Worm (Caenorhabditis elegans) whole organism, L4 larva: ENCODE data around the gene leo-1.

Experiments
- F10B5.3 ChIP-seq: sonication (generic microtip); optimal IDR thresholded peaks from 2 replicates; lab custom pipeline; 2016; ENCODE audit warnings: mild to moderate bottlenecking, missing genetic modification characterization, missing compliant biosample characterization
- F26F4.8 ChIP-seq: fragments of 200-800 bp; sonication (Bioruptor generic); conservative IDR thresholded peaks from 2 replicates; pipeline ENCODE4 v1.3.6; 2022; ENCODE audit warnings: missing genetic modification characterization, missing compliant biosample characterization
- ZK337.2 ChIP-seq: fragments of 200-800 bp; sonication (Bioruptor generic); IDR thresholded peaks from 2 replicates; pipeline ENCODE4 v1.3.6; 2022; ENCODE audit warnings: missing genetic modification reagents, missing genetic modification characterization, missing compliant biosample characterization
- ZK546.5 ChIP-seq, 2 experiments: sonication (generic microtip); optimal IDR thresholded peaks; 2 replicates each; lab custom pipeline; 2017; ENCODE audit warnings: missing biosample characterization in 2 of 2, missing genetic modification characterization in 2 of 2
- aha-1 ChIP-seq: fragments of 150-350 bp; peaks from one replicate; lab custom pipeline; 2014; ENCODE audit warnings: missing biosample characterization, missing genetic modification characterization
- ama-1 ChIP-seq: fragments of 150-350 bp; optimal IDR thresholded peaks from 2 replicates; lab custom pipeline; 2014; ENCODE audit warnings: inconsistent platforms, mixed read lengths
- attf-4 ChIP-seq: sonication (generic microtip); optimal IDR thresholded peaks from 3 replicates; lab custom pipeline; 2017; ENCODE audit warnings: missing biosample characterization, missing genetic modification characterization
- ceh-20 ChIP-seq: fragments of 200-800 bp; sonication (Bioruptor generic); IDR thresholded peaks from 2 replicates; pipeline ENCODE4 v1.3.6; 2022; ENCODE audit warnings: missing genetic modification reagents, missing genetic modification characterization, missing compliant biosample characterization
- ceh-28 ChIP-seq: fragments of 150-350 bp; optimal IDR thresholded peaks from 2 replicates; lab custom pipeline; 2014; ENCODE audit warnings: missing biosample characterization, missing genetic modification reagents, missing genetic modification characterization
- ceh-44 ChIP-seq: fragments of 200-800 bp; sonication (Bioruptor generic); IDR thresholded peaks from 2 replicates; pipeline ENCODE4 v1.3.6; 2022; ENCODE audit warnings: missing genetic modification reagents, missing genetic modification characterization, missing compliant biosample characterization
- daf-16 ChIP-seq, 3 experiments: sonication (generic microtip); optimal IDR thresholded peaks; 2 replicates each; lab custom pipeline; 2016 to 2017; ENCODE audit warnings: missing genetic modification characterization in 3 of 3, missing genetic modification reagents in 3 of 3, mild to moderate bottlenecking in 2 of 3, missing compliant biosample characterization in 2 of 3, missing biosample characterization in 1 of 3, moderate library complexity in 1 of 3
- daf-19 ChIP-seq: fragments of 200-800 bp; sonication (Bioruptor generic); conservative IDR thresholded peaks from 2 replicates; pipeline ENCODE4 v1.3.6; 2022; ENCODE audit warnings: missing genetic modification characterization, missing compliant biosample characterization
- dmd-6 ChIP-seq: fragments of 200-800 bp; sonication (Bioruptor generic); IDR thresholded peaks from 2 replicates; pipeline ENCODE4 v1.3.6; 2022; ENCODE audit warnings: missing genetic modification reagents, missing genetic modification characterization, missing compliant biosample characterization
- dpl-1 ChIP-seq: fragments of 150-350 bp; optimal IDR thresholded peaks from 2 replicates; lab custom pipeline; 2014; ENCODE audit warnings: missing biosample characterization, missing genetic modification reagents, missing genetic modification characterization
- dve-1 ChIP-seq: sonication (generic microtip); optimal IDR thresholded peaks from 2 replicates; lab custom pipeline; 2017; ENCODE audit warnings: antibody characterized with exemption, mild to moderate bottlenecking, missing genetic modification characterization, missing compliant biosample characterization; ENCODE audit not compliant: insufficient read depth
- egl-43 ChIP-seq: fragments of 200-800 bp; sonication (Bioruptor generic); IDR thresholded peaks from 2 replicates; pipeline ENCODE4 v1.3.6; 2022; ENCODE audit warnings: missing genetic modification reagents, missing genetic modification characterization, missing compliant biosample characterization
- fkh-10 ChIP-seq: fragments of 150-350 bp; optimal IDR thresholded peaks from 2 replicates; lab custom pipeline; 2014; ENCODE audit warnings: missing biosample characterization, missing genetic modification reagents, missing genetic modification characterization
- hif-1 ChIP-seq, 2 experiments: sonication (generic microtip); optimal IDR thresholded peaks; 2 replicates each; lab custom pipeline; 2016 to 2017; ENCODE audit warnings: missing compliant biosample characterization in 2 of 2, missing genetic modification characterization in 2 of 2, missing genetic modification reagents in 2 of 2, missing genotype in 2 of 2, mild to moderate bottlenecking in 1 of 2
- hlh-11 ChIP-seq: fragments of 200-800 bp; sonication (Bioruptor generic); optimal IDR thresholded peaks from 2 replicates; lab custom pipeline; 2018; ENCODE audit warnings: mild to moderate bottlenecking, missing genetic modification characterization, missing compliant biosample characterization
- hlh-30 ChIP-seq: sonication (generic microtip); optimal IDR thresholded peaks from 2 replicates; lab custom pipeline; 2017; ENCODE audit warnings: antibody characterized with exemption, mild to moderate bottlenecking, missing genetic modification characterization, missing compliant biosample characterization; ENCODE audit not compliant: insufficient read depth
- hmg-1.1 ChIP-seq: fragments of 200-800 bp; sonication (Bioruptor generic); IDR thresholded peaks from 2 replicates; pipeline ENCODE4 v1.3.6; 2022; ENCODE audit warnings: missing genetic modification reagents, missing genetic modification characterization, missing compliant biosample characterization
- lim-7 ChIP-seq: fragments of 200-800 bp; sonication (Bioruptor generic); IDR thresholded peaks from 2 replicates; pipeline ENCODE4 v1.3.6; 2022; ENCODE audit warnings: missing genetic modification characterization, missing compliant biosample characterization
- lin-1 ChIP-seq: fragments of 200-800 bp; sonication (Bioruptor generic); IDR thresholded peaks from 2 replicates; pipeline ENCODE4 v1.3.6; 2022; ENCODE audit warnings: missing genetic modification reagents, missing genetic modification characterization, missing compliant biosample characterization
- lin-29 ChIP-seq: fragments of 200-800 bp; sonication (Bioruptor generic); IDR thresholded peaks from 2 replicates; pipeline ENCODE4 v1.3.6; 2022; ENCODE audit warnings: missing genetic modification reagents, missing genetic modification characterization, missing compliant biosample characterization
- lin-38 ChIP-seq: fragments of 200-800 bp; sonication (Bioruptor generic); IDR thresholded peaks from 2 replicates; pipeline ENCODE4 v1.3.6; 2022; ENCODE audit warnings: missing genetic modification reagents, missing genetic modification characterization, missing compliant biosample characterization
- lsy-2 ChIP-seq, 2 experiments: fragments of 150-350 bp in 1 of 2; sonication (generic microtip) in 1 of 2; optimal IDR thresholded peaks; 2 replicates each; lab custom pipeline; 2014 to 2017; ENCODE audit warnings: missing biosample characterization in 2 of 2, missing genetic modification characterization in 2 of 2
- madf-5 ChIP-seq, 2 experiments: fragments of 200-800 bp; sonication (Bioruptor generic); IDR thresholded peaks; 2 replicates each; pipeline ENCODE4 v1.3.6; 2022; ENCODE audit warnings: missing compliant biosample characterization in 2 of 2, missing genetic modification characterization in 2 of 2
- madf-9 ChIP-seq: fragments of 200-800 bp; sonication (Bioruptor generic); conservative IDR thresholded peaks from 2 replicates; pipeline ENCODE4 v1.3.6; 2022; ENCODE audit warnings: missing genetic modification reagents, missing genetic modification characterization, missing compliant biosample characterization
- mep-1 ChIP-seq: fragments of 150-350 bp; sonication (generic microtip); optimal IDR thresholded peaks from 3 replicates; lab custom pipeline; 2014; ENCODE audit warnings: missing biosample characterization, missing genetic modification characterization
- mxl-3 ChIP-seq: fragments of 200-800 bp; sonication (Bioruptor generic); optimal IDR thresholded peaks from 2 replicates; lab custom pipeline; 2018; ENCODE audit warnings: mild to moderate bottlenecking, missing genetic modification characterization, missing compliant biosample characterization
- nhr-10 ChIP-seq: fragments of 150-350 bp; optimal IDR thresholded peaks from 2 replicates; lab custom pipeline; 2014; ENCODE audit warnings: missing biosample characterization, missing genetic modification characterization
- nhr-11 ChIP-seq: fragments of 150-350 bp; optimal IDR thresholded peaks from 2 replicates; lab custom pipeline; 2014; ENCODE audit warnings: missing biosample characterization, missing genetic modification characterization
- nhr-6 ChIP-seq: fragments of 150-350 bp; optimal IDR thresholded peaks from 2 replicates; lab custom pipeline; 2014; ENCODE audit warnings: missing biosample characterization, missing genetic modification characterization
- nhr-77 ChIP-seq: fragments of 150-350 bp; optimal IDR thresholded peaks from 2 replicates; lab custom pipeline; 2014; ENCODE audit warnings: missing biosample characterization, missing genetic modification characterization
- pqm-1 ChIP-seq: sonication (generic microtip); optimal IDR thresholded peaks from 2 replicates; lab custom pipeline; 2017; ENCODE audit warnings: missing biosample characterization, missing genetic modification characterization
- saeg-2 ChIP-seq: fragments of 200-800 bp; sonication (Bioruptor generic); IDR thresholded peaks from 2 replicates; pipeline ENCODE4 v1.3.6; 2022; ENCODE audit warnings: missing genetic modification reagents, missing genetic modification characterization, missing compliant biosample characterization
- sdz-12 ChIP-seq: fragments of 200-800 bp; sonication (Bioruptor generic); optimal IDR thresholded peaks from 2 replicates; lab custom pipeline; 2018; ENCODE audit warnings: mild to moderate bottlenecking, missing genetic modification characterization, missing compliant biosample characterization
- set-16 ChIP-seq: fragments of 200-800 bp; sonication (Bioruptor generic); IDR thresholded peaks from 2 replicates; pipeline ENCODE4 v1.3.6; 2022; ENCODE audit warnings: missing genetic modification reagents, missing genetic modification characterization, missing compliant biosample characterization
- snpc-1.2 ChIP-seq: fragments of 200-800 bp; sonication (Bioruptor generic); IDR thresholded peaks from 2 replicates; pipeline ENCODE4 v1.3.6; 2022; ENCODE audit warnings: missing genetic modification reagents, missing genetic modification characterization, missing compliant biosample characterization
- spr-3 ChIP-seq: fragments of 200-800 bp; sonication (Bioruptor generic); optimal IDR thresholded peaks from 2 replicates; lab custom pipeline; 2018; ENCODE audit warnings: mild to moderate bottlenecking, missing genetic modification characterization, missing compliant biosample characterization
- unc-62 ChIP-seq, 3 experiments: fragments of 150-350 bp in 1 of 3; sonication (generic microtip); optimal IDR thresholded peaks in 2 of 3; peaks in 1 of 3; 1 replicate in 1 of 3; 2 replicates in 2 of 3; lab custom pipeline; 2014 to 2017; ENCODE audit warnings: missing biosample characterization in 3 of 3, missing genetic modification characterization in 3 of 3, missing genetic modification reagents in 3 of 3, missing genotype in 1 of 3
- zfp-3 ChIP-seq: fragments of 200-800 bp; sonication (Bioruptor generic); conservative IDR thresholded peaks from 2 replicates; pipeline ENCODE4 v1.3.6; 2022; ENCODE audit warnings: missing genetic modification reagents, missing genetic modification characterization, missing compliant biosample characterization
- zip-11 ChIP-seq: fragments of 200-800 bp; sonication (Bioruptor generic); IDR thresholded peaks from 2 replicates; pipeline ENCODE4 v1.3.6; 2022; ENCODE audit warnings: missing genetic modification characterization, missing compliant biosample characterization
- ztf-7 ChIP-seq: fragments of 150-350 bp; optimal IDR thresholded peaks from 2 replicates; lab custom pipeline; 2014; ENCODE audit warnings: missing biosample characterization, missing genetic modification characterization

The leo-1 gene

DNA sequence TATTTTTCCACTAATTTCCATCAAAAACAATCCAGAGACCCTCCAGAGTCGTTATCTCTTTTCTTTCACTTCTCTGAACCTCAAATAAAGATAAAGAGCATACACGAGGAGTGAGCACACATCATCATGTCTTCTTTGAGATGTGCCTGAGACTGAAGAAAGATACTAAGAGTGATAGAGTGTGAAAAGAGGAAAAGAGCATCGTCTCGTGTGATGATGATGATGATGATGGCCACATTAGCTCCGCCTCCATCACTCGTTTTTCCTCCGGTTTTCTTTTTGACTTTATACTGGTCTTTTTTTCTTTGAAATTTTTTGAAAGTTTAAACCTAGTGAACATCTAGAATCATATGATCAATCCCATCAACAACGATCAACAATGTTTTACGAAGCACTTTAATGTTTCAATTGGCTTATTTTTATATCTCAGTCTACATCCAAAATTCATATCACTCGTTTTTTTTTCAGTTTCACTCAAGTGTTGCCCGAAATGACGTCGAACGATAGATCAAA, 24.8 kb upstream of the leo-1 start, which contains the start of gene T01G1.2:
T01G1.2 (plus strand) TSS at position 463 of the 513 bp plus-strand sequence.
- TF ChIP-seq hlh-30 (tag; lab: Kevin White, UChicago) (peak; percentile 71), nhr-11 (peak; percentile 25), unc-62 (GFP tag; optimal IDR thresholded peaks at IDR 0.05 in 1 of 2; lab: Kevin White, UChicago) (peak in 1 of 2 experiments; percentile 10), unc-62 (tag; optimal IDR thresholded peaks at IDR 0.05; lab: Kevin White, UChicago) (no peak), daf-16 (GFP tag; optimal IDR thresholded peaks at IDR 0.05; lab: Kevin White, UChicago) (peak in 1 of 2 experiments; percentile 42), daf-16 (tag; optimal IDR thresholded peaks at IDR 0.05; lab: Kevin White, UChicago) (no peak), lin-1 (no peak), mep-1 (peak; percentile 11), sdz-12 (GFP tag; lab: Kevin White, UChicago) (no peak), ceh-20 (GFP tag; lab: Robert Waterston, UW) (peak; percentile 33; the same call in 1 of the 2 replicates)
- TF ChIP-seq, all 104 proteins: peak for 6

- TF ChIP-seq pqm-1 (no peak), ceh-44 (no peak), nhr-77 (tag; lab: Kevin White, UChicago) (no peak), lin-38 (no peak), unc-62 (GFP tag; optimal IDR thresholded peaks at IDR 0.05 in 1 of 2; lab: Kevin White, UChicago) (peak in 1 of 2 experiments; percentile 98), unc-62 (tag; optimal IDR thresholded peaks at IDR 0.05; lab: Kevin White, UChicago) (no peak), hmg-1.1 (peak; percentile 24; the same call in 1 of the 2 replicates), hlh-11 (tag; lab: Kevin White, UChicago) (no peak), set-16 (0 out of 2 replicates have a peak, but pooled peaks have one; percentile 5), attf-4 (tag; lab: Kevin White, UChicago) (no peak), dpl-1 (GFP tag; lab: Kevin White, UChicago) (no peak), spr-3 (GFP tag; lab: Kevin White, UChicago) (no peak)
Measured at ce11 chrIV:11352768-11353167, 23.6 kb upstream of the leo-1 start.

DNA sequence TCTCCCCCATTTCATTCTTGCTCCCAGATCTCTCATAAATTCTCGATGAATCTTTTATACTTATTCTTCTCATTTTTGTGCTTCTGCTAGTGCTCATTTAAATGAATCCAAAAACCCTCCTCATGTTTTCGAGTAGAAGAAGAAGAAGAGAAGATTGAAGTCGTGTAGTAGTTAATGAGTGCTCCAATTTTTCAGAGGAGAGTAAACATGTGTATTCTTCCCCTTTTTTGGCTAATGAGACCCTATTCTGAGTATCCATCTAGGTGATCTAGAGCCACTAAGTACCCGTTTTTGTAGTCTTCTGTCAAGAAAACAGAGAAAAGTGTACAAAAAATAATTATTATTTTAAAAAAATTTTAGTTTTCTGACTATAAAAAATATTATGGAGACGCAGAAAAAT, 22.4 kb upstream of the leo-1 start:
- TF ChIP-seq madf-5 (GFP tag; IDR thresholded peaks at IDR 0.05; lab: Robert Waterston, UW) (no peak), zfp-3 (GFP tag; lab: Robert Waterston, UW) (no peak), spr-3 (GFP tag; lab: Kevin White, UChicago) (no peak), ceh-28 (tag; lab: Kevin White, UChicago) (no peak), dmd-6 (GFP tag; lab: Robert Waterston, UW) (no peak), madf-9 (GFP tag; lab: Robert Waterston, UW) (no peak), egl-43 (GFP tag; lab: Robert Waterston, UW) (no peak), hif-1 (tag; optimal IDR thresholded peaks at IDR 0.05; lab: Kevin White, UChicago) (no peak), mxl-3 (GFP tag; lab: Kevin White, UChicago) (no peak), nhr-10 (no peak), zip-11 (GFP tag; lab: Robert Waterston, UW) (no peak), saeg-2 (GFP tag; lab: Robert Waterston, UW) (no peak), lsy-2 (tag; optimal IDR thresholded peaks at IDR 0.05; lab: Kevin White, UChicago) (no peak), dve-1 (no peak), nhr-6 (tag; lab: Kevin White, UChicago) (no peak), hmg-1.1 (no peak), fkh-10 (GFP tag; lab: Kevin White, UChicago) (no peak), daf-19 (no peak)
- TF ChIP-seq, all 104 proteins: peak for 0

DNA sequence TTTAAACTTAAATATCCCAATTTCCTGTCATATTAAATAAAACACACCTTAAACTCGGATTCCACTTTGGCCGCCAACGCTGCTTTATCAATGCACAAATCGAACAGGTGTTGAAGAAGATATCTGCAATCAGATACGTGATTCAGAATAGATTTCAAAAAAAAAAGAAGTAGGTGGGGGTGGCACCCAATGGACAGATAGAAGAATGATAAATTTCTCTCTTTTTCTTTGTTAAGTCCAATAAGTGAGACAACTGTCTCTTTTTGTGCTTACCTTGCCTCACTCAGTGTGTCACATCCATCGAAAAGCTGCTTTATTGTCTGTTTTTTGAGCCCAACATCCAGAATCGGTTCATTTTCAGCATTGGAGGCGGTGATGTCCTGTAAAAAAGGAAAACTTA, 21.6 kb upstream of the leo-1 start:
- TF ChIP-seq ZK546.5 (tag; optimal IDR thresholded peaks at IDR 0.05; lab: Kevin White, UChicago) (no peak), hlh-30 (tag; lab: Kevin White, UChicago) (no peak), F10B5.3 (tag; lab: Kevin White, UChicago) (no peak), ama-1 (lab: Kevin White, UChicago) (no peak), lin-29 (no peak), nhr-10 (no peak), ztf-7 (no peak), fkh-10 (GFP tag; lab: Kevin White, UChicago) (no peak), mep-1 (no peak), F26F4.8 (GFP tag; lab: Robert Waterston, UW) (no peak), ceh-28 (tag; lab: Kevin White, UChicago) (no peak), aha-1 (peak; percentile 67), lim-7 (GFP tag; lab: Robert Waterston, UW) (no peak), snpc-1.2 (no peak), nhr-11 (peak; percentile 61), spr-3 (GFP tag; lab: Kevin White, UChicago) (no peak), nhr-6 (tag; lab: Kevin White, UChicago) (no peak), ZK337.2 (GFP tag; lab: Robert Waterston, UW) (peak; percentile 60; the same call in 1 of the 2 replicates)
